Worm (Caenorhabditis elegans): ENCODE data around the gene C15C7.4.

C15C7.4 gene

DNA sequence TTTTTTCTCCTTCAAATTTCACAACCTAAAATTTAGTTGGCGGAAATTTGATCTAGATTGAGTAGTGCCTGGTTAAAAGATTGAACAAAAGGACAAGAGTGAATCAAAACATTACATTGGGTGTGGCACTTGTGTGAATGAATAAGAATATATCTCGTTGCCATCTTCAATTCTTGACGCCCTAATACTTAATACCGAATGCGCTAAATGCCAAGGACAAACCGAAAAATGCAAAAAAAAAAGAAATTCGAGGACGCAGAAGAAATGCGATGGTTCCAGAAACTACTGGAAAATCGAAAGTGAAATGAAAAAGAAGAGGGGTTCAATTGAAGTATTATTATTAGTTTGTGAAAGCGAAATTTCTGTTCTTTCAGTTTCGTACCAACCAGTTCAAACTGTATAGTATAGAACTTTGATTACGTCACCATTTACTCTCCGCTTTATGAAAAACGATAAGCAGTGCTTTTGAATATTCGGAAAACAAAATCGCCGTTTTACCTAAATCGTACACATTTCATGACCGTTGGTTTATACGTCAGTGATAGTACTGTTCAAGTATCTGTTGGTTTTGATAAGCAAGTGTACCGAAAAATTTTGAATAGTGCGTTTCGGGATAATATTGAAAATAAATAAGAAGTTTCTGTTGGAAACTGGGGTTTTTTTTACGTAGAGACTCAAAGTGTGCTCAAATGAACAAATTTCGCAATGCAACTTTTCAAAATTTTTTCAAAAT lies 9.9 kb downstream of the C15C7.4 start:
- TF ChIP-seq nhr-10 (tag; optimal IDR thresholded peaks at IDR 0.05), result no peak
- no peak for TF ChIP-seq lsy-2 (tag; optimal IDR thresholded peaks at IDR 0.05)
- peak; percentile 45 for TF ChIP-seq fos-1 (tag; optimal IDR thresholded peaks at IDR 0.05)

DNA sequence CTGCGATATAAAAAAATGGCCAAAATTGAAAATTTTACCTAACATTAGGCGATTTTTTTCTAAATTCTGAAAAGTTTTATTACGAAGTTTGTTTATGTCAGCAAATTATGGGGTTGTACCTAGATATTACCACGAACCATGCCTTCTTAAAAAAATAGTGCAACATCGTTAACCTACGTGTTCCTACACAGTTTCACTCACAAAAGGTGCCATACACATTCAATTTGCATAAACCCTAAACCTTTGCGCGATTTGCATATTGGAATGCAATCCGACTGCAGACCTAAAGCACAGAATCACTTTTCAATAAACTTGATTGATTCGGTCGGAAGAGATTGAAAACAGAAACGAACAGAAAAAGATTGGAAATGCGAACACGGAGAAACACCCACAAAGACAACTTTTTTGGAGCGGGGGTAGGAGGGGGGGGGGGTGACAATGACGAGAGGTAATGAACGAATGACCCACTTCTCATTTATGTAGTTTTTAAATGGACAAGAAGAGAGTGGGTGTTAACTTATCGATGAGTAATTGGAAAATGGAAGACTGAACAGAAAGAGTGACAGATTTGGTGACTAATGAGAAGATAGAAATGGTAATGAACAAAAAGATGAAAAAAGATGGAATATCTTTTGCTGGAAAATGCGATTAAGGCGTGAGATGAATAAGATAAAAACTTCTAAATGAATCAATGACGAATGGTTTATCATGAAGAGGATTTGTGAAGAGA lies 10.9 kb downstream of the C15C7.4 start:
- TF ChIP-seq nhr-21 (tag; optimal IDR thresholded peaks at IDR 0.05) (no peak), nhr-12 (tag; optimal IDR thresholded peaks at IDR 0.05) (no peak), gmeb-1 (tag; optimal IDR thresholded peaks at IDR 0.05) (no peak), mab-5 (tag; optimal IDR thresholded peaks at IDR 0.05) (no peak), nhr-77 (tag; optimal IDR thresholded peaks at IDR 0.05) (no peak), sma-3 (GFP tag; optimal IDR thresholded peaks at IDR 0.05) (peak; percentile 9), egl-27 (tag; optimal IDR thresholded peaks at IDR 0.05) (no peak), fos-1 (tag; optimal IDR thresholded peaks at IDR 0.05) (peak; percentile 86), R02D3.7 (tag; optimal IDR thresholded peaks at IDR 0.05) (no peak), unc-62 (GFP tag; optimal IDR thresholded peaks at IDR 0.05) (no peak), snpc-4 (tag; optimal IDR thresholded peaks at IDR 0.05) (no peak), nhr-6 (tag; optimal IDR thresholded peaks at IDR 0.05) (no peak), nhr-11 (tag; optimal IDR thresholded peaks at IDR 0.05) (no peak), aly-2 (tag; optimal IDR thresholded peaks at IDR 0.05) (no peak)

DNA sequence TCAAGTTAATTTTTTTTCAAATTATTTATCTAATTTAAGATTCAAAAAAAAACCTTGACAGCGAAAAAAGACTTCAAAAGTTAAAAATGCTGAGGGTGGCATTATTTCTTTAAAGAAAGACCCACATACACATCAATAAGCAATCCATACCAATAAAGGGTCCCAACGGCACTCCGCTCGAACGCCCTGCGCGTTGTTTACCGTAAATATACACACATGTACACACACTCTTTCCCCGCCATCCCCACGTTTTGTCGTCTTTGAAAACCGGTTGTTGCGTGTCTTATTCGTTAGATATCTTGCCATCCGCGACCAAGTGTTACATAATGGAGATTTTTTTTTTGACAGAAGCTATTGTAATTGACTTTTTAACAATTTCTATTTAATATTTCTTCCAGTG lies 14.2 kb downstream of the C15C7.4 start, which contains the start of gene gcc-1:
TSS of gene gcc-1 (plus strand) at position 399 of the 400 bp plus-strand sequence.
- TF ChIP-seq lsy-2 (tag; optimal IDR thresholded peaks at IDR 0.05) (peak in 1 of 2 experiments; percentile 48), sem-4 (tag; optimal IDR thresholded peaks at IDR 0.05) (peak; percentile 18), nhr-129 (tag; optimal IDR thresholded peaks at IDR 0.05) (peak; percentile 51), F13H6.1 (tag; optimal IDR thresholded peaks at IDR 0.05) (peak; percentile 45), sma-3 (GFP tag; optimal IDR thresholded peaks at IDR 0.05) (peak; percentile 33), crh-2 (tag; optimal IDR thresholded peaks at IDR 0.05) (peak; percentile 8), lin-13 (GFP tag; optimal IDR thresholded peaks at IDR 0.05) (peak; percentile 12), mdl-1 (tag; optimal IDR thresholded peaks at IDR 0.05) (no peak), ceh-16 (tag; optimal IDR thresholded peaks at IDR 0.05) (no peak), sma-9 (GFP tag; optimal IDR thresholded peaks at IDR 0.05) (peak; percentile 73), sma-9 (tag; optimal IDR thresholded peaks at IDR 0.05) (no peak), unc-55 (GFP tag; optimal IDR thresholded peaks at IDR 0.05) (peak; percentile 76), nhr-25 (tag; optimal IDR thresholded peaks at IDR 0.05) (peak; percentile 78), C34F6.9 (tag; optimal IDR thresholded peaks at IDR 0.05) (no peak), blmp-1 (tag; optimal IDR thresholded peaks at IDR 0.05; ENCODE audit: insufficient read depth) (no peak), nhr-21 (tag; optimal IDR thresholded peaks at IDR 0.05) (peak; percentile 79), R02D3.7 (tag; optimal IDR thresholded peaks at IDR 0.05) (peak; percentile 87)

DNA sequence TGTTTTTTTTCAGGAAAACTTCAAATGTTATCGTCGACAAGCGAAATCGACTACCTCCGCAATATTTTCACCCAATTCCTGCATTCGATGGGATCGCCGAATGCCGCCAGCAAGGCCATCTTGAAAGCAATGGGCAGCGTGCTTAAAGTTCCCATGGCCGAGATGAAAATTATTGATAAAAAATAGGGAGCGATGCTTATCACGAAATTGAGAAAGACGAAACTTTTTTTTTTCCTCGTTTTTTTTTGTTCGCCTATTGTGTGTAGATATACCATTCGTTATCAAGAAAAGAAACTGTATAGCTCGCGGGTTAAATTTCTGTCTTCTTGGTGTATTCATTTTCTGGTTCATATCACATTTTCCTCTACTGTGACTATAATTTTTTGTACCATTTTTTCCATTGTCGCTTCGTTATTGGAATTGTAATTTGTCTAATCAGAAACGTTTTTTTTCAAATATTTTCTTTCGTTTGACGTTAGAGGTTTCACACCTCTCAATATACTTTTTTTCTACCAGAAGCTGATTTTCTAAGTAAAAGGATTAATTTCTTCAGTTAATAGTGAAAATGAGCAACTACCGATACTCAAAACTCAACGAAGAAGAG lies 18.7 kb downstream of the C15C7.4 start, which contains the start of gene syx-6:
TSS of gene syx-6 (plus strand) at position 554 of the 604 bp plus-strand sequence.
- TF ChIP-seq elt-1 (tag; optimal IDR thresholded peaks at IDR 0.05) (peak; percentile 6), nhr-77 (tag; optimal IDR thresholded peaks at IDR 0.05) (no peak), C34F6.9 (tag; optimal IDR thresholded peaks at IDR 0.05) (no peak)

DNA sequence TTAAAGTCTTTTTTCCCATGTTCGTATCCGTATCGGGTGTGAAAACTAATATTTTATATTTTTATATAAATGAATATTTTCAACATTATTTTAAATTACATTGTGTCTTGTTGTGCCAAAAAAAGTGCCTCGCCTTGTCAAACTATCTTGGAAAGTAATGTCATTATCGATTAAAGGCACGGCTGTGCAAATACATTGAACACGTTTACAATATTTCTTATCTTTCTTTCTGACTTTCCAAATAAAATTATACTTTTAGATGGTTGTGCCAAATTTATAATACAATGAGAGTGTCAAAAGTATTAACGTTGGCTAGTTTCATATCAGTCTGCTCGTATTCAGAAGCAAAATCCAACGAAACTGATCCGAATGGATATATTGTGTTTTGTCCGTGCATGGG lies 20.2 kb downstream of the C15C7.4 start, which contains the start of gene pfut-1:
TSS of gene pfut-1 (plus strand) at position 258 of the 400 bp plus-strand sequence.
- no peak for TF ChIP-seq alr-1 (tag; optimal IDR thresholded peaks at IDR 0.05)
- TF ChIP-seq fos-1 (tag; optimal IDR thresholded peaks at IDR 0.05), result peak; percentile 17

All from whole organism, L2 larva.